Worm (Caenorhabditis elegans) whole organism, L4 larva: ENCODE results near the gene K09H11.15.

Source experiments
- F10B5.3 ChIP-seq: sonication (generic microtip); optimal IDR thresholded peaks from 2 replicates; lab custom pipeline; 2016; ENCODE audit warnings: mild to moderate bottlenecking, missing genetic modification characterization, missing compliant biosample characterization
- F26F4.8 ChIP-seq: fragments of 200-800 bp; sonication (Bioruptor generic); conservative IDR thresholded peaks from 2 replicates; pipeline ENCODE4 v1.3.6; 2022; ENCODE audit warnings: missing genetic modification characterization, missing compliant biosample characterization
- F44E2.7 ChIP-seq: fragments of 200-800 bp; sonication (Bioruptor generic); IDR thresholded peaks from 2 replicates; pipeline ENCODE4 v2.1.2; 2022; ENCODE audit warnings: missing genetic modification characterization, missing compliant biosample characterization
- T20F7.1 ChIP-seq: fragments of 200-800 bp; sonication (Bioruptor generic); optimal IDR thresholded peaks from 2 replicates; lab custom pipeline; 2018; ENCODE audit warnings: mild to moderate bottlenecking, missing genetic modification characterization, missing compliant biosample characterization
- Y105C5A.15 ChIP-seq: fragments of 200-800 bp; sonication (Bioruptor generic); IDR thresholded peaks from 2 replicates; pipeline ENCODE4 v1.3.6; 2022; ENCODE audit warnings: missing genetic modification characterization, missing compliant biosample characterization
- ZK546.5 ChIP-seq, 2 experiments: sonication (generic microtip); optimal IDR thresholded peaks; 2 replicates each; lab custom pipeline; 2017; ENCODE audit warnings: missing biosample characterization in 2 of 2, missing genetic modification characterization in 2 of 2
- aly-2 ChIP-seq: sonication (generic microtip); optimal IDR thresholded peaks from 2 replicates; lab custom pipeline; 2018; ENCODE audit warnings: missing biosample characterization, missing genetic modification characterization
- ama-1 ChIP-seq: fragments of 150-350 bp; optimal IDR thresholded peaks from 2 replicates; lab custom pipeline; 2014; ENCODE audit warnings: inconsistent platforms, mixed read lengths
- arid-1 ChIP-seq: fragments of 200-800 bp; sonication (Bioruptor generic); conservative IDR thresholded peaks from 2 replicates; pipeline ENCODE4 v1.3.6; 2022; ENCODE audit warnings: missing genetic modification reagents, missing genetic modification characterization, missing compliant biosample characterization
- attf-4 ChIP-seq: sonication (generic microtip); optimal IDR thresholded peaks from 3 replicates; lab custom pipeline; 2017; ENCODE audit warnings: missing biosample characterization, missing genetic modification characterization
- ceh-20 ChIP-seq: fragments of 200-800 bp; sonication (Bioruptor generic); IDR thresholded peaks from 2 replicates; pipeline ENCODE4 v1.3.6; 2022; ENCODE audit warnings: missing genetic modification reagents, missing genetic modification characterization, missing compliant biosample characterization
- ceh-28 ChIP-seq: fragments of 150-350 bp; optimal IDR thresholded peaks from 2 replicates; lab custom pipeline; 2014; ENCODE audit warnings: missing biosample characterization, missing genetic modification reagents, missing genetic modification characterization
- ceh-62 ChIP-seq: sonication (generic microtip); optimal IDR thresholded peaks from 2 replicates; lab custom pipeline; 2017; ENCODE audit warnings: missing biosample characterization, missing genetic modification characterization
- cey-2 ChIP-seq: sonication (generic microtip); optimal IDR thresholded peaks from 3 replicates; lab custom pipeline; 2017; ENCODE audit warnings: missing genetic modification characterization, mild to moderate bottlenecking, missing compliant biosample characterization, antibody characterized with exemption, borderline replicate concordance; ENCODE audit not compliant: insufficient read depth
- ctbp-1 ChIP-seq: fragments of 200-800 bp; sonication (Bioruptor generic); IDR thresholded peaks from 2 replicates; pipeline ENCODE4 v1.3.6; 2022; ENCODE audit warnings: missing genetic modification reagents, missing genetic modification characterization, missing compliant biosample characterization
- daf-12 ChIP-seq: fragments of 150-350 bp; optimal IDR thresholded peaks from 2 replicates; lab custom pipeline; 2014; ENCODE audit warnings: missing biosample characterization, missing genetic modification reagents, missing genetic modification characterization
- daf-16 ChIP-seq, 3 experiments: sonication (generic microtip); optimal IDR thresholded peaks; 2 replicates each; lab custom pipeline; 2016 to 2017; ENCODE audit warnings: missing genetic modification characterization in 3 of 3, missing genetic modification reagents in 3 of 3, mild to moderate bottlenecking in 2 of 3, missing compliant biosample characterization in 2 of 3, missing biosample characterization in 1 of 3, moderate library complexity in 1 of 3
- daf-19 ChIP-seq: fragments of 200-800 bp; sonication (Bioruptor generic); conservative IDR thresholded peaks from 2 replicates; pipeline ENCODE4 v1.3.6; 2022; ENCODE audit warnings: missing genetic modification characterization, missing compliant biosample characterization
- daf-8 ChIP-seq: fragments of 200-800 bp; sonication (Bioruptor generic); IDR thresholded peaks from 2 replicates; pipeline ENCODE4 v1.3.6; 2022; ENCODE audit warnings: missing genetic modification characterization, missing compliant biosample characterization
- dmd-6 ChIP-seq: fragments of 200-800 bp; sonication (Bioruptor generic); IDR thresholded peaks from 2 replicates; pipeline ENCODE4 v1.3.6; 2022; ENCODE audit warnings: missing genetic modification reagents, missing genetic modification characterization, missing compliant biosample characterization
- dve-1 ChIP-seq: sonication (generic microtip); optimal IDR thresholded peaks from 2 replicates; lab custom pipeline; 2017; ENCODE audit warnings: antibody characterized with exemption, mild to moderate bottlenecking, missing genetic modification characterization, missing compliant biosample characterization; ENCODE audit not compliant: insufficient read depth
- egl-27 ChIP-seq: sonication (generic microtip); optimal IDR thresholded peaks from 3 replicates; lab custom pipeline; 2017; ENCODE audit warnings: missing biosample characterization, missing genetic modification reagents, missing genetic modification characterization
- fkh-10 ChIP-seq: fragments of 150-350 bp; optimal IDR thresholded peaks from 2 replicates; lab custom pipeline; 2014; ENCODE audit warnings: missing biosample characterization, missing genetic modification reagents, missing genetic modification characterization
- hlh-11 ChIP-seq: fragments of 200-800 bp; sonication (Bioruptor generic); optimal IDR thresholded peaks from 2 replicates; lab custom pipeline; 2018; ENCODE audit warnings: mild to moderate bottlenecking, missing genetic modification characterization, missing compliant biosample characterization
- hmg-1.1 ChIP-seq: fragments of 200-800 bp; sonication (Bioruptor generic); IDR thresholded peaks from 2 replicates; pipeline ENCODE4 v1.3.6; 2022; ENCODE audit warnings: missing genetic modification reagents, missing genetic modification characterization, missing compliant biosample characterization
- jun-1 ChIP-seq: fragments of 150-350 bp; optimal IDR thresholded peaks from 2 replicates; lab custom pipeline; 2014; ENCODE audit warnings: missing biosample characterization, missing genetic modification reagents, missing genetic modification characterization
- lsy-2 ChIP-seq, 2 experiments: fragments of 150-350 bp in 1 of 2; sonication (generic microtip) in 1 of 2; optimal IDR thresholded peaks; 2 replicates each; lab custom pipeline; 2014 to 2017; ENCODE audit warnings: missing biosample characterization in 2 of 2, missing genetic modification characterization in 2 of 2
- madf-5 ChIP-seq, 2 experiments: fragments of 200-800 bp; sonication (Bioruptor generic); IDR thresholded peaks; 2 replicates each; pipeline ENCODE4 v1.3.6; 2022; ENCODE audit warnings: missing compliant biosample characterization in 2 of 2, missing genetic modification characterization in 2 of 2
- madf-9 ChIP-seq: fragments of 200-800 bp; sonication (Bioruptor generic); conservative IDR thresholded peaks from 2 replicates; pipeline ENCODE4 v1.3.6; 2022; ENCODE audit warnings: missing genetic modification reagents, missing genetic modification characterization, missing compliant biosample characterization
- mep-1 ChIP-seq: fragments of 150-350 bp; sonication (generic microtip); optimal IDR thresholded peaks from 3 replicates; lab custom pipeline; 2014; ENCODE audit warnings: missing biosample characterization, missing genetic modification characterization
- mes-2 ChIP-seq: sonication (generic microtip); optimal IDR thresholded peaks from 2 replicates; lab custom pipeline; 2016; ENCODE audit warnings: missing genotype, mild to moderate bottlenecking, missing genetic modification characterization, missing compliant biosample characterization; ENCODE audit not compliant: poor library complexity, severe bottlenecking
- mxl-2 ChIP-seq: fragments of 200-800 bp; sonication (Bioruptor generic); conservative IDR thresholded peaks from 2 replicates; pipeline ENCODE4 v1.3.6; 2022; ENCODE audit warnings: missing genetic modification reagents, missing genetic modification characterization, missing compliant biosample characterization
- nhr-111 ChIP-seq: fragments of 200-800 bp; sonication (Bioruptor generic); optimal IDR thresholded peaks from 2 replicates; lab custom pipeline; 2018; ENCODE audit warnings: mild to moderate bottlenecking, missing genetic modification characterization, missing compliant biosample characterization
- nhr-237 ChIP-seq: sonication (generic microtip); optimal IDR thresholded peaks from 2 replicates; lab custom pipeline; 2017; ENCODE audit warnings: missing biosample characterization, missing genetic modification characterization
- nhr-25 ChIP-seq: sonication (generic microtip); optimal IDR thresholded peaks from 2 replicates; lab custom pipeline; 2017; ENCODE audit warnings: missing genetic modification characterization, mild to moderate bottlenecking, missing compliant biosample characterization, antibody characterized with exemption, moderate library complexity, borderline replicate concordance; ENCODE audit not compliant: insufficient read depth
- nhr-28 ChIP-seq: fragments of 150-350 bp; optimal IDR thresholded peaks from 2 replicates; lab custom pipeline; 2014; ENCODE audit warnings: missing biosample characterization, missing genetic modification characterization
- nhr-6 ChIP-seq: fragments of 150-350 bp; optimal IDR thresholded peaks from 2 replicates; lab custom pipeline; 2014; ENCODE audit warnings: missing biosample characterization, missing genetic modification characterization
- rbr-2 ChIP-seq: sonication (generic microtip); optimal IDR thresholded peaks from 2 replicates; lab custom pipeline; 2016; ENCODE audit warnings: missing genotype, missing genetic modification characterization, missing compliant biosample characterization
- snpc-1.2 ChIP-seq: fragments of 200-800 bp; sonication (Bioruptor generic); IDR thresholded peaks from 2 replicates; pipeline ENCODE4 v1.3.6; 2022; ENCODE audit warnings: missing genetic modification reagents, missing genetic modification characterization, missing compliant biosample characterization
- tag-97 ChIP-seq: fragments of 200-800 bp; sonication (Bioruptor generic); IDR thresholded peaks from 2 replicates; pipeline ENCODE4 v1.3.6; 2022; ENCODE audit warnings: missing genetic modification characterization, missing compliant biosample characterization
- unc-130 ChIP-seq: sonication (generic microtip); optimal IDR thresholded peaks from 2 replicates; lab custom pipeline; 2016; ENCODE audit warnings: missing genetic modification reagents, missing genetic modification characterization, missing compliant biosample characterization
- unc-62 ChIP-seq, 3 experiments: fragments of 150-350 bp in 1 of 3; sonication (generic microtip); optimal IDR thresholded peaks in 2 of 3; peaks in 1 of 3; 1 replicate in 1 of 3; 2 replicates in 2 of 3; lab custom pipeline; 2014 to 2017; ENCODE audit warnings: missing biosample characterization in 3 of 3, missing genetic modification characterization in 3 of 3, missing genetic modification reagents in 3 of 3, missing genotype in 1 of 3
- zfp-2 ChIP-seq: sonication (generic microtip); optimal IDR thresholded peaks from 2 replicates; lab custom pipeline; 2016; ENCODE audit warnings: mild to moderate bottlenecking, missing genetic modification characterization, missing compliant biosample characterization
- zfp-3 ChIP-seq: fragments of 200-800 bp; sonication (Bioruptor generic); conservative IDR thresholded peaks from 2 replicates; pipeline ENCODE4 v1.3.6; 2022; ENCODE audit warnings: missing genetic modification reagents, missing genetic modification characterization, missing compliant biosample characterization
- zip-2 ChIP-seq: fragments of 150-350 bp; optimal IDR thresholded peaks from 2 replicates; lab custom pipeline; 2014; ENCODE audit warnings: missing biosample characterization, missing genetic modification characterization
- ztf-11 ChIP-seq: fragments of 150-350 bp; optimal IDR thresholded peaks from 2 replicates; lab custom pipeline; 2014; ENCODE audit warnings: missing biosample characterization, missing genetic modification characterization
- ztf-7 ChIP-seq: fragments of 150-350 bp; optimal IDR thresholded peaks from 2 replicates; lab custom pipeline; 2014; ENCODE audit warnings: missing biosample characterization, missing genetic modification characterization

K09H11.15 gene

DNA sequence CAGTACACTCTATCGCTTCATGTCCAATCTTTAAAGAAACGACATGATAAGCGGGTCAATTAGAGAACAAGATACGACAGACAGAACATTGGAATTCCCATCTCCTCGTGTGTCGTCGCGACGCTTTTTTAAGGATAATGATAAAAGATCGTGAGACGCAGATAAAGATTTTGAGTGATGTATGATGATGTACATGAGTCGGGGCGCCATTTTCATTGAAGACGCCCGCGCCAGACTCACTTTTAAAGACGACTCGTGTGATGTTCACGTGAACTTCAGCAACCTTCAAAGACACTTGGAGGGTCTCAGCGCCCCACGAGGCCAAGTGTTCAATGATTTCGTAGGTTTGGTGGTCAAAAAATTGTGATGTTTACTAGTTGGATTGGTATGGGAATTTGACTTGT lies 37.6 kb upstream of the K09H11.15 start (continued):
- no peak for TF ChIP-seq snpc-1.2 (GFP tag; lab: Robert Waterston, UW)
- TF ChIP-seq ztf-7 (tag; lab: Kevin White, UChicago) = peak; percentile 17
- no peak for TF ChIP-seq F44E2.7 (GFP tag; lab: Robert Waterston, UW)
- TF ChIP-seq tag-97 (GFP tag; lab: Robert Waterston, UW) = no peak
- TF ChIP-seq hmg-1.1 (GFP tag; lab: Robert Waterston, UW) = 0 out of 2 replicates have a peak, but pooled peaks have one; percentile 11
- no peak for TF ChIP-seq arid-1 (GFP tag; lab: Robert Waterston, UW)
- no peak for TF ChIP-seq nhr-6 (tag; lab: Kevin White, UChicago)
- no peak for TF ChIP-seq rbr-2 (tag; lab: Kevin White, UChicago)
- TF ChIP-seq F26F4.8 = no peak
- TF ChIP-seq nhr-111 (GFP tag; lab: Kevin White, UChicago) = no peak
- TF ChIP-seq aly-2 = no peak
- peak; percentile 80; the same call in 1 of the 2 replicates for TF ChIP-seq ceh-20 (GFP tag; lab: Robert Waterston, UW)
- TF ChIP-seq nhr-25 = peak; percentile 64
- TF ChIP-seq ctbp-1 (GFP tag; lab: Robert Waterston, UW) = no peak
- TF ChIP-seq mxl-2 (GFP tag; lab: Robert Waterston, UW) = peak; percentile 97
- TF ChIP-seq daf-8 = no peak
- TF ChIP-seq daf-12 = no peak
- TF ChIP-seq madf-5 (GFP tag; IDR thresholded peaks at IDR 0.05; lab: Robert Waterston, UW) = no peak
- TF ChIP-seq fkh-10 (GFP tag; lab: Kevin White, UChicago) = no peak
- TF ChIP-seq cey-2 (tag; lab: Kevin White, UChicago) = peak; percentile 93
- peak; percentile 86 for TF ChIP-seq dve-1 (tag; lab: Kevin White, UChicago)
- TF ChIP-seq ceh-62 (tag; lab: Kevin White, UChicago) = no peak
- TF ChIP-seq ama-1 (lab: Kevin White, UChicago) = no peak
- no peak for TF ChIP-seq egl-27 (tag; lab: Kevin White, UChicago)
- TF ChIP-seq ceh-28 = no peak
- peak; percentile 28 for TF ChIP-seq mep-1 (tag; lab: Kevin White, UChicago)
- TF ChIP-seq Y105C5A.15 = no peak
- TF ChIP-seq madf-9 (GFP tag; lab: Robert Waterston, UW) = no peak
- TF ChIP-seq ztf-11 (tag; lab: Kevin White, UChicago) = no peak
- no peak for TF ChIP-seq mes-2
- TF ChIP-seq nhr-28 (tag; lab: Kevin White, UChicago) = peak; percentile 81
- peak; percentile 18 for TF ChIP-seq zip-2 (tag; lab: Kevin White, UChicago)
- no peak for TF ChIP-seq zfp-2 (tag; lab: Kevin White, UChicago)

DNA sequence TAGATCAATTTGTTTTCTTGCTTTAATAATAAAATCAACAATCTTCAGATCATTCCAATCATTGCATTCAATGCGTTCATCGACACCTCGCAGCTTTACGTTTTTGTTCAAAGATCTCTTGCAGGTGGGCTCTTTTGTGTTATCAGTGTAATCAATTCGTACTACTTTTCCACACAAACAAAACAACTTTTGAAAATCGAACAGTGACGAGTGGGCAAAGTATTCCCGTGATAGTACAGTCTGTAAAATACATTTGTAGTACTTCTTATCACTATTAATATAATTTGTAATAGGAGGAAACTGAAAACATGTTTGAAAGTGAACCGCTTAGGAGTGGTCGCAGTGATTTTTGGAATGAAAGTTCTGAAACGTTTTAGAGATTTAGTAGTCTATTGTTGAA lies 34.4 kb upstream of the K09H11.15 start, which contains the start of gene pgph-2:
Gene pgph-2, plus strand, starts transcription at position 47 of the 400 bp plus-strand sequence.
- TF ChIP-seq T20F7.1 (GFP tag; lab: Kevin White, UChicago) (no peak), ztf-11 (tag; lab: Kevin White, UChicago) (no peak), daf-16 (GFP tag; optimal IDR thresholded peaks at IDR 0.05; lab: Kevin White, UChicago) (no peak), daf-16 (tag; optimal IDR thresholded peaks at IDR 0.05; lab: Kevin White, UChicago) (peak; percentile 66), hlh-11 (tag; lab: Kevin White, UChicago) (peak; percentile 14), attf-4 (tag; lab: Kevin White, UChicago) (no peak), hmg-1.1 (GFP tag; lab: Robert Waterston, UW) (no peak), dve-1 (tag; lab: Kevin White, UChicago) (peak; percentile 29), arid-1 (GFP tag; lab: Robert Waterston, UW) (no peak)

DNA sequence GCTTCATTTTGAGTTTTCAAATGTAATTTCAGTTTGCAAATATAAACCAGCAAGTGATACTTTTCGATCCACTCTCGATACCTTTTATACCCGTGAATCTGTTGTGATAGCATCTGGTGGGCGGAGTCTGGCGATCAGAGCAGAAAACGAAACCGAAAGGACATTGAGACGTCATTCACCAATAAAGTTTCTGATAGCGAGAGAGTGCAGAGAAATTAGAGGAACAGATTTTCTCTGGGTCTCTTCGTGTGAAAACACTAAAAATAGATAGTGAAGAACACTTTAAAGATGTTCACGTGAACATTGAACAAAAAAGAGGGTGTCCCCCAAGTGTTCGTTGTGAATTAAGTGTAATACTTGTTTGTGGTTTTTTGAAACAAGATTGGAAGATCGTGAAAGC lies 33.1 kb upstream of the K09H11.15 start, which contains the start of gene pgph-3:
Gene pgph-3, minus strand, starts transcription at position 60 of the 400 bp plus-strand sequence.
- TF ChIP-seq F10B5.3 (no peak), dmd-6 (GFP tag; lab: Robert Waterston, UW) (peak; percentile 98), lsy-2 (tag; optimal IDR thresholded peaks at IDR 0.05; lab: Kevin White, UChicago) (peak in 1 of 2 experiments; percentile 75), zfp-3 (GFP tag; lab: Robert Waterston, UW) (peak; percentile 49; the same call in 1 of the 2 replicates), nhr-237 (tag; lab: Kevin White, UChicago) (no peak), unc-130 (GFP tag; lab: Kevin White, UChicago) (no peak), nhr-25 (peak; percentile 61), jun-1 (tag; lab: Kevin White, UChicago) (no peak), daf-19 (no peak), ceh-28 (no peak), ZK546.5 (tag; optimal IDR thresholded peaks at IDR 0.05; lab: Kevin White, UChicago) (no peak), Y105C5A.15 (no peak), zfp-2 (tag; lab: Kevin White, UChicago) (no peak), unc-62 (GFP tag; optimal IDR thresholded peaks at IDR 0.05 in 1 of 2; lab: Kevin White, UChicago) (no peak), unc-62 (tag; optimal IDR thresholded peaks at IDR 0.05; lab: Kevin White, UChicago) (no peak), F26F4.8 (no peak)
